Worm (Caenorhabditis elegans): Measurements from ENCODE around the gene ZK757.2.

The ZK757.2 gene

DNA sequence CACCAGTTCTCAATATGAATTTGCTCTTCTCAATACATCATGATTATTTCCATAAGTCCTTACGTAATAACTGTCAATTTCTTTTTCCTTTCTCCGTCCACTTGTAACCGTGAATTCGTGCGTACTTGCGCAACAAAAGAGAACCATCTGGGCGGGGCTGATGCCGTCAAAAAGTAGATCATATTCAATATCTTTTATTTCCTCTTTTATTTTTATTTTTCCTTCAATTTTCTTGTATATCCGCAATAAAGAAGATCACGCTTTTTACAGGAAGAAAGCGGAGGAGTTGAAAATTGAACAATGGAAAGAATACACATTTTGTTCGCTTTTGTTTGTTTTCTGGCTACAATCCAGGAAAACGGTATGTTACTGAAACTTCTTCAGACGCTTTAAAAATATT is 14.1 kb upstream of the ZK757.2 start, which contains the start of gene mam-7:
TSS of gene mam-7 (plus strand) at position 301 of the 400 bp plus-strand sequence.
- no peak for TF ChIP-seq tra-4 (tag; optimal IDR thresholded peaks at IDR 0.05)
- no peak for TF ChIP-seq scrt-1 (GFP tag; IDR thresholded peaks at IDR 0.05)
- no peak for TF ChIP-seq pes-1 (GFP tag; IDR thresholded peaks at IDR 0.05)
- no peak for TF ChIP-seq hmg-4 (GFP tag; optimal IDR thresholded peaks at IDR 0.05)
- TF ChIP-seq ets-7 (tag; optimal IDR thresholded peaks at IDR 0.05), result no peak
- no peak for TF ChIP-seq flt-1 (GFP tag; IDR thresholded peaks at IDR 0.05)
- TF ChIP-seq tbx-37 (GFP tag; conservative IDR thresholded peaks at IDR 0.05), result no peak
- no peak for TF ChIP-seq ama-1 (optimal IDR thresholded peaks at IDR 0.05)
- TF ChIP-seq sea-1 (GFP tag; conservative IDR thresholded peaks at IDR 0.05), result no peak
- TF ChIP-seq tbx-11 (GFP tag; IDR thresholded peaks at IDR 0.05), result no peak
- TF ChIP-seq hmbx-1 (tag; optimal IDR thresholded peaks at IDR 0.05), result no peak
- TF ChIP-seq F13C5.2 (tag; optimal IDR thresholded peaks at IDR 0.05), result no peak
- TF ChIP-seq ceh-13 (GFP tag; optimal IDR thresholded peaks at IDR 0.05), result no peak
- no peak for TF ChIP-seq hnd-1 (tag; optimal IDR thresholded peaks at IDR 0.05)
- TF ChIP-seq ceh-36 (tag; optimal IDR thresholded peaks at IDR 0.05), result no peak
- TF ChIP-seq aly-1 (tag; optimal IDR thresholded peaks at IDR 0.05), result no peak
- TF ChIP-seq B0310.2 (tag; optimal IDR thresholded peaks at IDR 0.05), result no peak

DNA sequence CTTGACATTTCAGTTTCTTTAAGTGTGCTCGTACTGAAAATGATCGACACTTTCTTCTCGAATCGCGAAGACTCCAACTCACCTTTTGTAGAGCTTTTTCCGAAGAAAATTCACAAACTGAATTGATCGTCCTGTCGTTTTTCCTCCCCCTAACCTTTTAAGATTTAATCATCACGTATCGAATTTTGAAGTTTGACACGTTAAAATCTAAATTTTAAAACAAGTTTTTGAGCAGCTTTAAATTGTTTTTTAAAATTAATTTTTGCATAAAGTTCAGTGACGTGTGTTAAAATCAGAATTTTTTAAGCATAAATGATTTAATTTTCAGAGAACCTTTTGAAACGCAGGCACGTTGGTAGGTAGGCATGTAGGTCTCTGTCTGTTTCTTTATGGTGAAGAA is 12.6 kb upstream of the ZK757.2 start, which contains the start of gene alg-4:
TSS of gene alg-4 (minus strand) at position 101 of the 400 bp plus-strand sequence.
- TF ChIP-seq hmg-4 (GFP tag; optimal IDR thresholded peaks at IDR 0.05), result no peak

DNA sequence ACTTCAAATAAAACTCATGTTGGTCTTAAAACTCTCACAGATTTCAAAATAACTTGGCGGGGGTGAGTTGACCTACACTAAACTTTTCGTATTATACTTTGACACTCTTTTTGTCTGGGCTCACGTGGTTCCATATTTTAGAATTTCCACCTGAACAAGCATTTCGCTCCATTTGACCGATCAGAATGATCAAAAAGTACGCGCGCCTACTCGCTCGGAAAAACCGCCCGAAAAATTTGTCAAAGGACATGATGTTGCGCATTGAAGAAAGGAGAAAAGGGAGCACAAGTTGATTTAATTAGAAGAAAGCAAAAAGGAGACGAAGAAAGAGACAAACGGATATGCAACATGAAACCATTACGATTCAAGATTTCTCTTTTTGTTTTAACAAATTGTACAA is 7.6 kb upstream of the ZK757.2 start:
- TF ChIP-seq flt-1 (GFP tag; IDR thresholded peaks at IDR 0.05) (no peak), ama-1 (optimal IDR thresholded peaks at IDR 0.05) (no peak), F13C5.2 (tag; optimal IDR thresholded peaks at IDR 0.05) (no peak), tbx-37 (GFP tag; conservative IDR thresholded peaks at IDR 0.05) (no peak), ets-7 (tag; optimal IDR thresholded peaks at IDR 0.05) (no peak), scrt-1 (GFP tag; IDR thresholded peaks at IDR 0.05) (no peak), tbx-11 (GFP tag; IDR thresholded peaks at IDR 0.05) (no peak), ceh-36 (tag; optimal IDR thresholded peaks at IDR 0.05) (no peak), B0310.2 (tag; optimal IDR thresholded peaks at IDR 0.05) (no peak), tra-4 (tag; optimal IDR thresholded peaks at IDR 0.05) (no peak), pes-1 (GFP tag; IDR thresholded peaks at IDR 0.05) (no peak), aly-1 (tag; optimal IDR thresholded peaks at IDR 0.05) (no peak), hnd-1 (tag; optimal IDR thresholded peaks at IDR 0.05) (no peak), sea-1 (GFP tag; conservative IDR thresholded peaks at IDR 0.05) (no peak), hmg-4 (GFP tag; optimal IDR thresholded peaks at IDR 0.05) (no peak), ceh-13 (GFP tag; optimal IDR thresholded peaks at IDR 0.05) (no peak)

DNA sequence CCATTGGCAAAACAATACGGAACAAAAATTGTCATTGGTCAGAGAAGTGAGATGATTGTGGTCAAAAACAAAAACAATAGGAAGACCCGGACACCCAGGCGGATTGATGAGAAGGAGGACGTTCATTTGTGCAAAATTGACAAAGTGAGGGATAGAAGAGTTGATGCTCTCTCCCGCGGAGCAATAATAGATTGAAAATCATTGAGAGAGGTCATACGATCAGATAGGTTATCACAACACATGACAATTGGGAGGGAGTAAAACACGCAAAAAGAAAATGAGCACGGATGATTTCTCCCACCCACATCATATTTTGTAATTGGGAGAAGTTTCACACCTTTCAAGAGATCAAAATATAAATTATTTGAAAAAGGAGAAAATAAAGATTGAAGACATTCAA is 6.9 kb upstream of the ZK757.2 start:
- no peak for TF ChIP-seq ceh-13 (GFP tag; optimal IDR thresholded peaks at IDR 0.05)
- no peak for TF ChIP-seq aly-1 (tag; optimal IDR thresholded peaks at IDR 0.05)
- no peak for TF ChIP-seq hmg-4 (GFP tag; optimal IDR thresholded peaks at IDR 0.05)
- TF ChIP-seq F13C5.2 (tag; optimal IDR thresholded peaks at IDR 0.05), result no peak
- no peak for TF ChIP-seq ama-1 (optimal IDR thresholded peaks at IDR 0.05)
- no peak for TF ChIP-seq flt-1 (GFP tag; IDR thresholded peaks at IDR 0.05)

DNA sequence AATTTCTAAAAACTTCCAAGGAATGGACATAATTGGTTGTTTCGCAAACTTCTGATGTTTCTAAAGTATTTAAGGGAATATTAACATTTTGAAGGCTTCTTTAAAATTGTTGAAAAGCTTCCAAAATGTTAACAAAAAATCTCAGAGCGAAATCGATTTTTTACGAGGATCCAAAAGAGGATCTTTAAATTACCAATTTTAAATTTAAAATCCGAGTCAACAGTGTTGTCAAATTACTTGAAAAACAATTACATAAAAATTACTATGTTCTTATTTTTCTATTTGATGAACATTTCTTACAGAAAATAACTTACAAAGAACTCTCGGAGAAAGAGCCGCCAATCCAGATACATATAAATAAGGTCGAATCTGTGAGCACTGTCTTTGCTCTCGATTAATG is 1.8 kb downstream of the ZK757.2 start, which contains the start of gene ZK757.10:
TSS of gene ZK757.10 (plus strand) at position 301 of the 400 bp plus-strand sequence.
- no peak for TF ChIP-seq scrt-1 (GFP tag; IDR thresholded peaks at IDR 0.05)
- no peak for TF ChIP-seq flt-1 (GFP tag; IDR thresholded peaks at IDR 0.05)
- no peak for TF ChIP-seq B0310.2 (tag; optimal IDR thresholded peaks at IDR 0.05)
- TF ChIP-seq hnd-1 (tag; optimal IDR thresholded peaks at IDR 0.05), result no peak
- no peak for TF ChIP-seq hmg-4 (GFP tag; optimal IDR thresholded peaks at IDR 0.05)
- TF ChIP-seq pes-1 (GFP tag; IDR thresholded peaks at IDR 0.05), result no peak
- no peak for TF ChIP-seq tbx-37 (GFP tag; conservative IDR thresholded peaks at IDR 0.05)
- no peak for TF ChIP-seq ets-7 (tag; optimal IDR thresholded peaks at IDR 0.05)
- no peak for TF ChIP-seq aly-1 (tag; optimal IDR thresholded peaks at IDR 0.05)
- no peak for TF ChIP-seq hmbx-1 (tag; optimal IDR thresholded peaks at IDR 0.05)
- no peak for TF ChIP-seq ama-1 (optimal IDR thresholded peaks at IDR 0.05)
- TF ChIP-seq tra-4 (tag; optimal IDR thresholded peaks at IDR 0.05), result no peak
- no peak for TF ChIP-seq ceh-36 (tag; optimal IDR thresholded peaks at IDR 0.05)
- TF ChIP-seq tbx-11 (GFP tag; IDR thresholded peaks at IDR 0.05), result no peak
- no peak for TF ChIP-seq F13C5.2 (tag; optimal IDR thresholded peaks at IDR 0.05)
- TF ChIP-seq sea-1 (GFP tag; conservative IDR thresholded peaks at IDR 0.05), result no peak
- no peak for TF ChIP-seq ceh-13 (GFP tag; optimal IDR thresholded peaks at IDR 0.05)

DNA sequence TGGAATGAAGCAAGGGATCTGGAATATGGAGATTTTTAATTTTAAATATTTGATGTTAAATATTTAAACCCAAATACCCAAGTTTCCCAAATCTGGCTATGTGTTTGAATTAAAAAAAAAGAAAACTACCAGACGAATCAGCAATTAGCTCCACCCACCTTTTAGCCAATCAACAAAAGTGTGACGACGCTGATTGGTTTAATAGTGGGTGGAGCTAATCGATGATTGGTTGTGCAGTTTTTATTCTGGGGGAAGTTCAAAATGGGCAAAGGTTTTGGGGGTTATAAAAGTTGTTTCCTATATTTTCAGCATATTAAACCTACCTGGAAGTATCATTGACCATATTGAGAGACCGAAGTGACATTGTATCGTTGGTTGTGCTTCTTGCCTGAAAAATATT is 4.2 kb downstream of the ZK757.2 start:
- no peak for TF ChIP-seq pes-1 (GFP tag; IDR thresholded peaks at IDR 0.05)
- no peak for TF ChIP-seq aly-1 (tag; optimal IDR thresholded peaks at IDR 0.05)
- TF ChIP-seq hmbx-1 (tag; optimal IDR thresholded peaks at IDR 0.05), result no peak
- TF ChIP-seq hnd-1 (tag; optimal IDR thresholded peaks at IDR 0.05), result no peak
- TF ChIP-seq tra-4 (tag; optimal IDR thresholded peaks at IDR 0.05), result no peak
- TF ChIP-seq ceh-13 (GFP tag; optimal IDR thresholded peaks at IDR 0.05), result no peak
- no peak for TF ChIP-seq ceh-36 (tag; optimal IDR thresholded peaks at IDR 0.05)
- no peak for TF ChIP-seq F13C5.2 (tag; optimal IDR thresholded peaks at IDR 0.05)
- TF ChIP-seq scrt-1 (GFP tag; IDR thresholded peaks at IDR 0.05), result no peak
- TF ChIP-seq ets-7 (tag; optimal IDR thresholded peaks at IDR 0.05), result no peak
- TF ChIP-seq tbx-37 (GFP tag; conservative IDR thresholded peaks at IDR 0.05), result no peak
- TF ChIP-seq ama-1 (optimal IDR thresholded peaks at IDR 0.05), result no peak
- TF ChIP-seq tbx-11 (GFP tag; IDR thresholded peaks at IDR 0.05), result no peak
- no peak for TF ChIP-seq B0310.2 (tag; optimal IDR thresholded peaks at IDR 0.05)

DNA sequence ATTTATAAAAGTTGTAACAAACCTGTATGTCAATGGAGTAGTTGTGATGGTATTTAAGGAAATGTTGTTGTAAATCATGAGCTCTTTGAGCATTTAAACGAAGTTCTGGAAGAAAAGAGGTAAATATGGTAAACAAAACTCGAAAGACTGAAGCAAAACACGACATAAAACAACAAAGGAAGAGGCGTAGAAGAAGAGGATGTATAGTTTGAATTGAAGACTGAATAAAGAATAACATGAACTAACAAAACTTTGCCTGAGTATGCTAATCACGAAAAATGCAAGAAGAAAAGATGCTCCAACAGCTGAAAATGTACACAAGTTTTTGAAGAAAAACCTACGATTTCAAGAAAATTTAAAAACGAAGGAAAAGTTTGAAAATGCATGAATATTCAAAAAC is 7.7 kb downstream of the ZK757.2 start, which contains the start of gene ZK757.1:
TSS of gene ZK757.1 (minus strand) at position 101 of the 400 bp plus-strand sequence.
- no peak for TF ChIP-seq hmg-4 (GFP tag; optimal IDR thresholded peaks at IDR 0.05)
- TF ChIP-seq ceh-36 (tag; optimal IDR thresholded peaks at IDR 0.05), result no peak
- TF ChIP-seq hnd-1 (tag; optimal IDR thresholded peaks at IDR 0.05), result no peak
- no peak for TF ChIP-seq pes-1 (GFP tag; IDR thresholded peaks at IDR 0.05)
- no peak for TF ChIP-seq sea-1 (GFP tag; conservative IDR thresholded peaks at IDR 0.05)
- TF ChIP-seq hmbx-1 (tag; optimal IDR thresholded peaks at IDR 0.05), result no peak
- no peak for TF ChIP-seq tra-4 (tag; optimal IDR thresholded peaks at IDR 0.05)
- no peak for TF ChIP-seq ceh-13 (GFP tag; optimal IDR thresholded peaks at IDR 0.05)
- TF ChIP-seq ama-1 (optimal IDR thresholded peaks at IDR 0.05), result no peak
- TF ChIP-seq tbx-37 (GFP tag; conservative IDR thresholded peaks at IDR 0.05), result no peak
- TF ChIP-seq tbx-11 (GFP tag; IDR thresholded peaks at IDR 0.05), result no peak
- TF ChIP-seq B0310.2 (tag; optimal IDR thresholded peaks at IDR 0.05), result no peak
- TF ChIP-seq flt-1 (GFP tag; IDR thresholded peaks at IDR 0.05), result no peak
- TF ChIP-seq F13C5.2 (tag; optimal IDR thresholded peaks at IDR 0.05), result no peak
- no peak for TF ChIP-seq aly-1 (tag; optimal IDR thresholded peaks at IDR 0.05)
- TF ChIP-seq scrt-1 (GFP tag; IDR thresholded peaks at IDR 0.05), result no peak
- TF ChIP-seq ets-7 (tag; optimal IDR thresholded peaks at IDR 0.05), result no peak

All from whole organism, early embryonic.